Fruit fly (Drosophila melanogaster) whole organism: ENCODE data around the gene CG8112.

ENCODE experiments used
- CG8478 ChIP-seq: fragments of >200 bp; optimal IDR thresholded peaks from 2 replicates; lab custom pipeline; 2018; ENCODE audit warnings: inconsistent platforms
- Dll ChIP-seq: fragments of >200 bp; optimal IDR thresholded peaks from 2 replicates; lab custom pipeline; 2017
- EcR ChIP-seq, 2 experiments: fragments of >200 bp; optimal IDR thresholded peaks; 2 replicates each; lab custom pipeline; 2017; ENCODE audit warnings: missing biosample characterization in 2 of 2, missing genetic modification characterization in 2 of 2, missing genetic modification reagents in 2 of 2
- pan ChIP-seq: fragments of >200 bp; optimal IDR thresholded peaks from 2 replicates; lab custom pipeline; 2017
- psq ChIP-seq: fragments of >200 bp; optimal IDR thresholded peaks from 2 replicates; lab custom pipeline; 2017
- usp ChIP-seq: fragments of >200 bp; optimal IDR thresholded peaks from 2 replicates; lab custom pipeline; 2017; ENCODE audit warnings: missing biosample characterization, missing genetic modification characterization, mixed read lengths

Gene CG8112

DNA sequence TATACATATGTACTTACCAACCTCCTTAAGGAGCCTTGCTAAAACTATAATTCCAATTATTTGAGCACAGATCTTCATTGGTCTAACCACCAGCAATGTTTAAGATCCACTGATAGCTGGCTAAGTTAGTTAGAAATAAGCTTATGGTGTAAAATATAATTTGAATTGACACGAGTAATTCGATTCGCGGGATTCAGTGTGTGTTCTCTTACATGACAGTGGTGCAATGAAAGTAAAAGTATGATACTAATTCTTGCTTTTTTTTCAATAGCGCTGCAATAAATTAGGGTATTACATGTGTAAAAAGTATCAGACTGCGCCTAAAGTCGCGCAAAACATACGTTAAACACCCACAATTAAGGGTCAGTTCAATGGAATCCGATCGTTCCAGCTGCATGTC lies 32.8 kb upstream of the CG8112 start, which contains the start of gene CG33325:
CG33325 (minus strand) TSS at position 101 of the 400 bp plus-strand sequence.
- TF ChIP-seq EcR (GFP tag; optimal IDR thresholded peaks at IDR 0.05; lab: Kevin White, UChicago): no peak
- no peak for TF ChIP-seq psq
- no peak for TF ChIP-seq usp (GFP tag; lab: Kevin White, UChicago)
- no peak for TF ChIP-seq CG8478 (lab: Kevin White, UChicago)
- TF ChIP-seq pan (lab: Kevin White, UChicago): no peak
- TF ChIP-seq Dll: no peak

DNA sequence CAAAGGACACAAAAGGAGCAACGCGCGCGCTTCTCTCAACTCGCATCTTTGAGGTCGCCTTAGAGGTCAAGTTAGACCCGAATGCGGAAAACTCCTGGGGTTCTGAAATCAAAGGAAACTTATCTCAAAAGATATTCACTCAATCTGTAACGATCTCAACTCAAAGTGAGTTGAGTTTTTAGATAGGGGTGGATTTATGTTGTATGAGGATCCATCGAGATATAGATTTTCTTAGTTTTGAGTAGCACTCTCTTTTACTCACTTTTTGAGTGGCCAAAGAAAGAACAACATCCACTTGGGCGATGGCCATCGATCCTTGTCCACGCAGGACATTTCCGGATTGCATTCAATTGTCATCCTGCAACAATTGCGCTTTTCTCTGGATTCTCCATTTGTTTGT lies 32.1 kb upstream of the CG8112 start:
- TF ChIP-seq pan (lab: Kevin White, UChicago): no peak
- no peak for TF ChIP-seq CG8478 (lab: Kevin White, UChicago)
- no peak for TF ChIP-seq psq
- no peak for TF ChIP-seq Dll
- no peak for TF ChIP-seq usp (GFP tag; lab: Kevin White, UChicago)
- no peak for TF ChIP-seq EcR (GFP tag; optimal IDR thresholded peaks at IDR 0.05; lab: Kevin White, UChicago)

dm6 chr3R:8683280-8683679 lies 29.5 kb upstream of the CG8112 start:
- TF ChIP-seq Dll: no peak
- no peak for TF ChIP-seq EcR (GFP tag; optimal IDR thresholded peaks at IDR 0.05; lab: Kevin White, UChicago)
- no peak for TF ChIP-seq usp (GFP tag; lab: Kevin White, UChicago)
- TF ChIP-seq pan (lab: Kevin White, UChicago): no peak
- no peak for TF ChIP-seq CG8478 (lab: Kevin White, UChicago)
- no peak for TF ChIP-seq psq

DNA sequence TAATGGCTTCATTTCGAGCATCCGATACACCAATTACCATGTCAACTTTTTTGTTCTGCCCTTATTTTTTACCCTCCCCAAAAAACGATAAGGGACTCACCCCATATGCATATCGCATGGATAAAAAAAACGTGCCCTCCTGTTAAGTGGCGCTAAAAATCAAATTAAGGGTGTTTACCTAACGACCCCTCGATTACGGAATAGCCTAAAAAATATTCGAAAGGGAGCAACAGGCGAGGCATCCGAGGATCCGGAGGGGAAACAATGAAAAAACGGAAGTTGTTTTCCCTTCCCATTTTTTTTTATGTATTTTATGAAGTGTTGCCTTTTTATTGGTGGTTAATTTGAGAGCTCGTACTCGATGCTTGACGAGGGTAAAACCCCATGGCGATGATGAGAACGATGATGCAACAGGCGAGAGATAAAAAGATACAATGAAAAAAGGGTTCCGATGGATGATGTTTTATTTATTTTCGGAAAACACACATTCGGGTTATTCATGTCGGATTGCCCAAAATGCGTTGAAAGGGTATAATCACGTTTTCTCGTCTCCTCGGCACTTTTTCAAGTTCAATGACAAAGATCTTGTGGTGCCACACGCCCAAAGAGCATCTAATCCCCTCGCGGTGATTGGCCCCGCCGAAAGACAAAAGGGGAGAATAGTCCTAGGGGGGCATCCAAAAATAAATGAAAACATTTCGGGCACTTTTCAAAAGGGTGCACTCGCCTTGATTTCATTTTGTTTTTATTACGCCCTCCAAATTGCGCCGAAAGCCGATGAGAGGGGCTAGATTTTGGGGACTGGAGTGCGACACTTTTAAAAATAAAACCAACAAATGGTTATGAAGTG lies 28.2 kb upstream of the CG8112 start, which contains the start of gene CG44227:
CG44227 (minus strand) TSS at position 849 of the 850 bp plus-strand sequence.
- TF ChIP-seq Dll: no peak
- no peak for TF ChIP-seq EcR (GFP tag; optimal IDR thresholded peaks at IDR 0.05; lab: Kevin White, UChicago)
- no peak for TF ChIP-seq psq
- TF ChIP-seq pan (lab: Kevin White, UChicago): no peak

DNA sequence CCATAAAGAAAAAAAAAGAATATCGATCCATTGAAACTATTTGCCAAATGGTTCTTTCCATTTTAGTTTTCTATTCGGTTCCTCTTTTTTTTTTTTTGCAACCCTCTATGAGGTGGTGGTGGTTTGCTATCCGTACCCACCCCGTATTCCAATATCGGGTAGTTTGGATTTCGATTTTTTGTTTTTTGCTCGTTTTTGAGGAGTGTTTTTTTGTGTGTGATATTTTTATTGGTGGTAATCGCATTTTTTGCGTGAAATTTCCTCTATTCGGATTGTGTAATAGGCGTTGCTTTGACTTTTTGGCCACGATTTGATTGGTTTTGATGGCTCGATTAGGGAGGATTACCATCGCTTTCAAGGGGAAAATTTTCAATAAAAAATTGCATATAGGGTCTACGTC lies 26.3 kb upstream of the CG8112 start:
- TF ChIP-seq usp (GFP tag; lab: Kevin White, UChicago) (no peak), EcR (GFP tag; optimal IDR thresholded peaks at IDR 0.05; lab: Kevin White, UChicago) (no peak), Dll (no peak), psq (no peak), pan (lab: Kevin White, UChicago) (no peak), CG8478 (lab: Kevin White, UChicago) (no peak)

- TF ChIP-seq psq (no peak), EcR (GFP tag; optimal IDR thresholded peaks at IDR 0.05; lab: Kevin White, UChicago) (no peak), Dll (no peak), pan (lab: Kevin White, UChicago) (no peak), usp (GFP tag; lab: Kevin White, UChicago) (no peak), CG8478 (lab: Kevin White, UChicago) (no peak)
Measured at dm6 chr3R:8694110-8694826, 18.5 kb upstream of the CG8112 start.

dm6 chr3R:8697772-8698259 lies 14.9 kb upstream of the CG8112 start, which contains the start of gene hb:
hb (minus strand) TSS chr3R:8697822.
- TF ChIP-seq Dll: no peak
- no peak for TF ChIP-seq usp (GFP tag; lab: Kevin White, UChicago)
- TF ChIP-seq psq: no peak
- no peak for TF ChIP-seq EcR (GFP tag; optimal IDR thresholded peaks at IDR 0.05; lab: Kevin White, UChicago)
- TF ChIP-seq pan (lab: Kevin White, UChicago): no peak
- no peak for TF ChIP-seq CG8478 (lab: Kevin White, UChicago)

- TF ChIP-seq usp (GFP tag; lab: Kevin White, UChicago): no peak
Measured at dm6 chr3R:8699230-8699629, 13.5 kb upstream of the CG8112 start.

DNA sequence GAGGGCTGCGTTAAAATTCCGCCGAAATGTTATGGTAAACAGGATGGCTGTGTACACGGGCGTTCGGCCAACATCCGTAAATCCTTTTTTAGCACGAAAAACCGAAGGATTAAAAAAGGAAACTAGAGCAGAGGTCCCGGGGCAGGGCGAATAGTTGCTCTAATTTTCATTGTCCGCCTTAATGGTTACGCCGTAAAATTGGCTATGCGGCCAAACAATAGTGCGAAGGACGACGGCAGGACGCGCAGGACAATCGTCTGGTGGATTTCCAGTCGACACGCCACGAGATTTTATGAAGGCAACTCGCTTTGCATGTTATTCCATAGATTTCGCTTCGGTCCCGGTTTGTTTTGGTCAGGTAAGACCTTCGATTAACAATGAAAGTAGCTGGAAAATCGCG lies 12.1 kb upstream of the CG8112 start:
- TF ChIP-seq Dll: no peak
- TF ChIP-seq psq: no peak
- no peak for TF ChIP-seq pan (lab: Kevin White, UChicago)
- TF ChIP-seq CG8478 (lab: Kevin White, UChicago): no peak
- TF ChIP-seq usp (GFP tag; lab: Kevin White, UChicago): no peak
- no peak for TF ChIP-seq EcR (GFP tag; optimal IDR thresholded peaks at IDR 0.05; lab: Kevin White, UChicago)

dm6 chr3R:8701197-8701596 lies 11.5 kb upstream of the CG8112 start:
- TF ChIP-seq Dll: no peak
- TF ChIP-seq EcR (GFP tag; optimal IDR thresholded peaks at IDR 0.05; lab: Kevin White, UChicago): no peak
- TF ChIP-seq CG8478 (lab: Kevin White, UChicago): no peak
- no peak for TF ChIP-seq usp (GFP tag; lab: Kevin White, UChicago)
- TF ChIP-seq psq: no peak
- no peak for TF ChIP-seq pan (lab: Kevin White, UChicago)

DNA sequence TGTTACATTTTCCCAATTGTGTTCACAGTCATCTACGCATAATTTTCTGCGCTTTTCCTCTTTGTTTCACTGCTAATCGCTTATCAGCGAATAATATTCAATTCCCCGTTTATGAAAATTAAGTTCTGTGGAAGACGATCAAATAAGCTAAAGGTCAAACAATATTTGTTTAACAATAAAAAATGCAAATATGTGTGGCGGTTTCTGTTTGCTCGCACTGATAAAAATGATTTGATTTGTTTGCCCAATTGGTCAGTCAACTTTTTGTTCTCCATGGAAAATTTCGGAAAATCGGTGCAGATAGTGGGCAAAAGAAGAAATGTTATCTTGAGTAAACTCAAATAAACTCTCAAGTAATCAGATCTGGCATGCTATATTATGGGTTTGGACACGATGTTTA lies 8.1 kb upstream of the CG8112 start:
- TF ChIP-seq usp (GFP tag; lab: Kevin White, UChicago) (no peak), CG8478 (lab: Kevin White, UChicago) (no peak), psq (no peak), pan (lab: Kevin White, UChicago) (no peak), Dll (no peak), EcR (GFP tag; optimal IDR thresholded peaks at IDR 0.05; lab: Kevin White, UChicago) (no peak)
